Worm (Caenorhabditis elegans) whole organism, L1 larva: Measurements from ENCODE around the gene T03F7.7.

Source experiments
- C16A3.4 ChIP-seq: fragments of 150-350 bp; optimal IDR thresholded peaks from 2 replicates; lab custom pipeline; 2014; ENCODE audit warnings: missing biosample characterization, missing genetic modification characterization
- Y116A8C.19 ChIP-seq: sonication (generic microtip); optimal IDR thresholded peaks from 2 replicates; lab custom pipeline; 2016; ENCODE audit warnings: missing compliant biosample characterization, missing genetic modification characterization, borderline replicate concordance
- ama-1 ChIP-seq: fragments of 150-350 bp; optimal IDR thresholded peaks from 2 replicates; lab custom pipeline; 2014
- ceh-88 ChIP-seq: fragments of 200-800 bp; sonication (Bioruptor generic); IDR thresholded peaks from 2 replicates; pipeline ENCODE4 v1.3.6; 2022; ENCODE audit warnings: missing genetic modification characterization, missing compliant biosample characterization
- ces-1 ChIP-seq: fragments of 150-350 bp; optimal IDR thresholded peaks from 2 replicates; lab custom pipeline; 2014; ENCODE audit warnings: missing biosample characterization, missing genetic modification reagents, missing genetic modification characterization
- dpl-1 ChIP-seq, 3 experiments: fragments of 150-350 bp in 2 of 3; sonication (generic microtip) in 1 of 3; optimal IDR thresholded peaks; 2 replicates each; lab custom pipeline; 2014 to 2017; ENCODE audit warnings: missing biosample characterization in 3 of 3, missing genetic modification characterization in 3 of 3, missing genetic modification reagents in 3 of 3
- efl-1 ChIP-seq, 4 experiments: fragments of 150-350 bp; optimal IDR thresholded peaks in 3 of 4; peaks in 1 of 4; 1 replicate in 1 of 4; 2 replicates in 3 of 4; lab custom pipeline; 2014; ENCODE audit warnings: missing biosample characterization in 2 of 4, missing genetic modification characterization in 2 of 4, missing genetic modification reagents in 2 of 4
- ets-5 ChIP-seq: fragments of 200-800 bp; sonication (Bioruptor generic); IDR thresholded peaks from 2 replicates; pipeline ENCODE4 v1.3.6; 2022; ENCODE audit warnings: missing genetic modification characterization, missing compliant biosample characterization
- fkh-10 ChIP-seq: sonication (generic microtip); optimal IDR thresholded peaks from 2 replicates; lab custom pipeline; 2017; ENCODE audit warnings: missing biosample characterization, missing genetic modification reagents, missing genetic modification characterization
- fos-1 ChIP-seq: fragments of 150-350 bp; optimal IDR thresholded peaks from 2 replicates; lab custom pipeline; 2014; ENCODE audit warnings: missing biosample characterization, missing genetic modification characterization
- hpl-2 ChIP-seq: fragments of 150-350 bp; optimal IDR thresholded peaks from 2 replicates; lab custom pipeline; 2014; ENCODE audit warnings: missing biosample characterization, missing genetic modification reagents, missing genetic modification characterization
- lin-14 ChIP-seq: fragments of 200-800 bp; sonication (Bioruptor generic); optimal IDR thresholded peaks from 2 replicates; lab custom pipeline; 2018; ENCODE audit warnings: mild to moderate bottlenecking, missing genetic modification characterization, moderate library complexity, missing compliant biosample characterization
- mab-9 ChIP-seq: fragments of 200-800 bp; sonication (Bioruptor generic); IDR thresholded peaks from 2 replicates; pipeline ENCODE4 v1.3.6; 2022; ENCODE audit warnings: missing genetic modification reagents, missing genetic modification characterization, missing compliant biosample characterization
- mep-1 ChIP-seq: fragments of 150-350 bp; optimal IDR thresholded peaks from 2 replicates; lab custom pipeline; 2014; ENCODE audit warnings: missing biosample characterization, missing genetic modification characterization
- nhr-12 ChIP-seq: sonication (generic microtip); optimal IDR thresholded peaks from 2 replicates; lab custom pipeline; 2017; ENCODE audit warnings: missing biosample characterization, missing genetic modification characterization
- nhr-84 ChIP-seq: sonication (generic microtip); optimal IDR thresholded peaks from 2 replicates; lab custom pipeline; 2017; ENCODE audit warnings: missing biosample characterization, missing genetic modification characterization
- rnt-1 ChIP-seq: sonication (generic microtip); optimal IDR thresholded peaks from 2 replicates; lab custom pipeline; 2016; ENCODE audit warnings: mild to moderate bottlenecking, missing genetic modification characterization, moderate library complexity, missing compliant biosample characterization
- snpc-4 ChIP-seq: fragments of 150-350 bp; optimal IDR thresholded peaks from 2 replicates; lab custom pipeline; 2014; ENCODE audit warnings: missing biosample characterization, missing genetic modification characterization
- snu-23 ChIP-seq: sonication (generic microtip); optimal IDR thresholded peaks from 2 replicates; lab custom pipeline; 2016; ENCODE audit warnings: missing genetic modification characterization, missing compliant biosample characterization
- unc-130 ChIP-seq: fragments of 150-350 bp; optimal IDR thresholded peaks from 2 replicates; lab custom pipeline; 2017; ENCODE audit warnings: missing biosample characterization, missing genetic modification characterization, inconsistent platforms
- unc-62 ChIP-seq: fragments of 150-350 bp; optimal IDR thresholded peaks from 2 replicates; lab custom pipeline; 2014; ENCODE audit warnings: missing biosample characterization, missing genetic modification reagents, missing genetic modification characterization
- unc-86 ChIP-seq: sonication (generic microtip); optimal IDR thresholded peaks from 2 replicates; lab custom pipeline; 2016; ENCODE audit warnings: missing genetic modification characterization, missing compliant biosample characterization
- zip-4 ChIP-seq: fragments of 200-800 bp; sonication (Bioruptor generic); optimal IDR thresholded peaks from 2 replicates; lab custom pipeline; 2018; ENCODE audit warnings: mild to moderate bottlenecking, missing genetic modification characterization, moderate library complexity, missing compliant biosample characterization

T03F7.7 gene

DNA sequence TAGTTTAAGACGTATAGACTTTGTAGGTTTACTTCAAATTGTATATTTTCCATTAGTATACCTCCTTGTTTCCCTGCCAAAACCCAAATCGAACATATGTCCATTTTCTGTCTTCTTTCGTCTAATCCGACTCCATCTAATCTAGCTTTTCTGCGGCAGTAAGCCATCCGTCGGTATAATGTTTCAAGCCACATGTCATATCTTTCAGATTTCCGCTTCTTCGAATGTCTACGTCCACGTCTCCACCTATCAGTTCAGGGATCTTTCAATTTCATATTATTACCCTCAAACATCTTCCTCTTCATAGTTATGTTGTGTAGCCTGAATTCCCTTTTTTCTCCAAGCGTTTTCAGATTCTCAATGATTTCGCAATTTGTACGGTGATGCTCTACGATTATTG lies 32.9 kb downstream of the T03F7.7 start:
- TF ChIP-seq ceh-88 (GFP tag; lab: Robert Waterston, UW): no peak

DNA sequence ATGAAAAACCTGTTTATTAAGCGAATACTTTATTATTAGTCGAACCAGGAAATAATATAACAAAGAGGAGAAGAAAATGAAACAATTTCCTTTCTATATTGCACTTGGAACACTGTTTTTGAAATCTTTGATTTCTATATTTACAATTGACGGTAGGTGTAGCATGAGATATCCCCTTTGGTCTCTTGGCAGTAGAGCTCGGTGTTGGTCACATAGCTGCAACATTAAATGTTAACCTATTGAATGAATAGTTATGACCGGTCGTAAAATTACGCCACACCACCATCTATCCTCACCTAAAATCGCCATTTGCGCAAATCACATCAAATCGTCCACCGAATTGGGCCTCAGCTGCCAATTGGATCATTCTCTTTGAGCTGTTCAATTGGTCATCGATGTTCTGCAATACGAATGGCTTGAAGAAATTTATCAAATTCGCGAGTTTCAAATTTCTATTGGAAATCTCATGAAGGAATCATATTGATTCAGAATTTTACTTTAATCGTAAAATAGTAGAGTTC lies 33.7 kb downstream of the T03F7.7 start:
- no peak for TF ChIP-seq efl-1 (optimal IDR thresholded peaks at IDR 0.05; lab: Kevin White, UChicago)
- TF ChIP-seq efl-1 (GFP tag; optimal IDR thresholded peaks at IDR 0.05 in 1 of 2; lab: Kevin White, UChicago): peak in 1 of 2 experiments; percentile 9
- TF ChIP-seq mab-9 (GFP tag; lab: Robert Waterston, UW): no peak
- TF ChIP-seq Y116A8C.19 (tag; lab: Kevin White, UChicago): no peak
- TF ChIP-seq rnt-1 (tag; lab: Kevin White, UChicago): no peak
- TF ChIP-seq C16A3.4: no peak
- no peak for TF ChIP-seq zip-4 (GFP tag; lab: Kevin White, UChicago)
- no peak for TF ChIP-seq lin-14 (GFP tag; lab: Kevin White, UChicago)
- TF ChIP-seq snpc-4 (tag; lab: Kevin White, UChicago): no peak

DNA sequence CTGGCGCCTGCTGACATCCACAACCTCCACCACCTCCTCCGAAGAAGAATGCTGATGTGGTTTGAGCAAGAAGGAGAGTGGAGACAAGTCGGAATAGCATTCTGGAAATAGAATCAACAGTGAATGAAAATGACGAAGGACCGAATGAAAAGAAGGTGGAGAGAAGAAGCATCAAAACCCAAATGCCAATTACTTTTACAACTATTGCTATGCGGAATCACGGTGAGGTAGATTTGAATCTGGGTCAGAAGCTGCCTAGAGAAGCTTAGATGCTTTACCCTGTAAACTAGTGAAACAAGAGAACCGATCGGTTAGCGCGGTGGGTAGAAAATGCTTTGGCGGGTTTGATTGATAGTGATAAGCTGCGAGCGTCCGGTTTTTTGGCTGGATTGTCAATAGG lies 35.7 kb downstream of the T03F7.7 start, which contains the start of gene grl-7:
Gene grl-7, minus strand, starts transcription at position 101 of the 400 bp plus-strand sequence.
- no peak for TF ChIP-seq unc-86 (tag; lab: Kevin White, UChicago)
- no peak for TF ChIP-seq efl-1 (optimal IDR thresholded peaks at IDR 0.05; lab: Kevin White, UChicago)
- peak in 1 of 2 experiments; percentile 33 for TF ChIP-seq efl-1 (GFP tag; optimal IDR thresholded peaks at IDR 0.05 in 1 of 2; lab: Kevin White, UChicago)

DNA sequence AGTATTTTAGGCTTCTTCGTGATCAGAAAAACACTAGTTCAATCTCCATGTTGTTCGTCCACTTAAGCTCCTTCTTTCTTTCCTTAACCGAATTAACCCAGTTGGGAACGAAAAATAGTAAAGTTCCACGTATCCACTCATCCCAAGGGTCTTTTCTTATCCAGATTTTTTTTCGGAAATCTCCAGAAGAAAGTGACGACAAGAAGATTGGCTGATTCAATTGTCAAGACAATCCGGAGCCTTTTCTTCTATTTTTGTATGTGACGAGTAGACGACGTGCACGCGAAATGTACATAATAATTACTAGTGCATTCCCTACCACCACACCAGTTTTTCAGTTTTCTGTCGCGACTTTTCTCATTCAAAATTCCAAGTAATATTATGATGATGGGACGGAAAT lies 40.0 kb downstream of the T03F7.7 start:
- TF ChIP-seq lin-14 (GFP tag; lab: Kevin White, UChicago) (peak; percentile 47), snu-23 (no peak), fkh-10 (GFP tag; lab: Kevin White, UChicago) (peak; percentile 19)

DNA sequence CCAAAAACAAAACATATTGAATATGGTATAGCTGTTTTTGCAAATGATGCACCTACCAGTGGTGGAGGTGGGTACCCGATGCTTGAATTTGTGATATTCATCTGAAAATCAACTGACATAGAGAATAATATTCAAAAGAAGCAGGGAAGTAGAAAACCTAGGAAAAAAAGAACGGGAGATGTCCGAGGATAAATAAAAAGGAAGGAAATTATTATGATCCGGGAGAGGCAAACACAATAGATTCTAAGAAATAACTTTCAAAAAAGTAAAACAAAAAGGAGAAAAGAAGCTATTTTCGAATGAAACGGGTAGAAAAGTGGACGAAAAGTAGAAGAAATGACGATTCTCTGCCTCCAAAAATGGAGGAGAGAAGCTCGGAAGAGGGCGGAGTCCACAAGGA lies 41.7 kb downstream of the T03F7.7 start, which contains the start of gene npr-25:
Gene npr-25, minus strand, starts transcription at position 101 of the 400 bp plus-strand sequence.
- TF ChIP-seq unc-62 (GFP tag; lab: Kevin White, UChicago) (no peak), fos-1 (tag; lab: Kevin White, UChicago) (no peak), mep-1 (no peak), nhr-12 (no peak), fkh-10 (GFP tag; lab: Kevin White, UChicago) (no peak), unc-130 (tag; lab: Kevin White, UChicago) (no peak), mab-9 (GFP tag; lab: Robert Waterston, UW) (no peak), ama-1 (no peak), dpl-1 (GFP tag; optimal IDR thresholded peaks at IDR 0.05; lab: Kevin White, UChicago) (no peak), nhr-84 (tag; lab: Kevin White, UChicago) (no peak), rnt-1 (tag; lab: Kevin White, UChicago) (no peak)
- TF ChIP-seq, all 84 proteins: peak for 0

DNA sequence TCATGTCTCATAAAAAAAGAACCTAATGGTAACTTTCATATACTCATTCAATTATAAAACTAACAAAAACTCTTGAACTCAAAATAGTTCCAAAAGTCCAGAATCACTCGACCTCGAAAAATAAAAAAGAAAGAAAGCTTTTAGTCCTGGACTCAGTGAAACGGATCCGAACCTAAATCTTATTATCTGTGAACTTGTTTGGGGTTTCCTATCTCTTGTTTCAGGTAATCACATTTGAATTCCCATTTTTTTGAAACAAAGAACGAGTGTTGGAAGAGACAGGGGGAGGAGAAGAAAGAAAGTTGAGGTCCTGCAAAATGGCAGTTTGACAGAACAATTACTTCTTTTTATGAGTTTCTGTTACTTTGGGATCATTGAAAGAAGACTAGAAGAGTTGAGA lies 43.0 kb downstream of the T03F7.7 start:
- TF ChIP-seq hpl-2 (no peak), ets-5 (GFP tag; lab: Robert Waterston, UW) (no peak), nhr-84 (tag; lab: Kevin White, UChicago) (no peak), ces-1 (GFP tag; lab: Kevin White, UChicago) (peak; percentile 3), fkh-10 (GFP tag; lab: Kevin White, UChicago) (peak; percentile 12), lin-14 (GFP tag; lab: Kevin White, UChicago) (peak; percentile 56), snu-23 (no peak)
